Worm (Caenorhabditis elegans): ENCODE measurements around the gene C15B12.2.

DNA sequence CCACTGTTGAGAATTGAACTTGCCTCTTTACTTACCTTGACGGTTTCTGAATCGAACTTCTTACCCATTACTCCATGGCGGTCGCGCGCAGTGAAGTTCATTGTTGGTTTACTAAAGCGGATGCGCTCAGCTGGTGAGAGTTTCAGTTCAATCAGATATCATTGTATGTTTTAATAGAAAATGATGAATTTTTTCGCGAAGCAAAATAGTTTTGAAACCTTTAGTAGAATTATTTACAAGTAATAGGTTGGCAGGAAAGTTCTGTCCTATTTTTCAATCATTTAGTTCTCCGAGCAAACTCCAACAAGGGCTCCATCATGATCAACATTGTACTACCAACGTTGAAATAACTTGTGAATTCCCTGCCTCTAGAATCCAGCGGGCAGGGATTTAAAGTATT, 4.2 kb downstream of the C15B12.2 start, which contains the start of gene C15B12.3:
- no peak for TF ChIP-seq ama-1 (optimal IDR thresholded peaks at IDR 0.05)
- no peak for TF ChIP-seq snpc-4 (tag; optimal IDR thresholded peaks at IDR 0.05)
- no peak for TF ChIP-seq lsy-2 (tag; optimal IDR thresholded peaks at IDR 0.05)
- no peak for TF ChIP-seq nhr-25 (tag; optimal IDR thresholded peaks at IDR 0.05)
- TF ChIP-seq elt-1 (tag; optimal IDR thresholded peaks at IDR 0.05) = no peak
- no peak for TF ChIP-seq nhr-11 (tag; optimal IDR thresholded peaks at IDR 0.05)
- no peak for TF ChIP-seq lin-39 (tag; optimal IDR thresholded peaks at IDR 0.05)
- TF ChIP-seq ZK546.5 (tag; optimal IDR thresholded peaks at IDR 0.05) = no peak
- TF ChIP-seq elt-3 (tag; optimal IDR thresholded peaks at IDR 0.05) = no peak
- TF ChIP-seq fos-1 (tag; optimal IDR thresholded peaks at IDR 0.05) = no peak
- TF ChIP-seq nhr-12 (tag; optimal IDR thresholded peaks at IDR 0.05) = no peak
- TF ChIP-seq alr-1 (tag; optimal IDR thresholded peaks at IDR 0.05) = no peak
- TF ChIP-seq egl-27 (tag; optimal IDR thresholded peaks at IDR 0.05) = no peak

All from whole organism, L2 larva.